Comparison of ENCODE assay signal across 2 fruit fly cellular contexts in the genomic region with DNA sequence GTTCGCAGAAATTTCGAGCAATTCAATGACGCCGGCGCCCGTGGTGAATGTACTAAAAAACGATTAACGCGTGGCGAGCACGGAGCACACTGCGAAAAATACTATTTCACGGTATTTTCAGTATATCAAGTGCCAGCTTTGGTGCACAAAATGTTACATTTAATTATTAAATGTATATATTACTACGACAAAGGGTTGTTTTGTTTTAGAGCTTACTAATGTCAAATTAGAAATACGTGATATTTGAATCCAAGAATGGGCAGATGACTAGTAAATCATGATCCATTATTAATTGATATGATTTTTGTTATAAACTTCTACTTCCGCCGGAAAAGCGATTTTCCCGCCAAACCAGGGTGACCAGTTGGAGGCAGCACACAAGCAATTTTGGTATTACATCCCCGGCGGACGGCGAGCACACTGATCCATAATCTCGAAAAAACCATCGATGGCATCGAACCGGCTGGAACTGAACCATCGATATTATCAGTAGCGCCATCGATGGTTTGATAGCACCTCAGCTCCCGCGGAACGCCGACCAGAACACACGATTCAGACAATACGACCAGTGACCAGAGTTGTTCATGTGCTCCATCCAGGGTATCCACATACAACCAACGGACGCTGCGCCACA.
TF ChIP-seq lines count a peak whose summit lies in the region.

A gene (minus strand): TSS at position 51 of the 634 bp plus-strand sequence.
A gene (plus strand): TSS at position 344 of the 634 bp plus-strand sequence.

TF ChIP-seq in whole organism, embryonic, 481 proteins besides CTCF, POLR2A, EP300 and RAD21 (continued from another document and continues in another):
- TF ChIP-seq CHES-1-like (GFP tag; optimal IDR thresholded peaks at IDR 0.05; lab: Kevin White, UChicago), result peak; percentile 54
- peak; percentile 43 for TF ChIP-seq zf30C (GFP tag; optimal IDR thresholded peaks at IDR 0.05; lab: Kevin White, UChicago)
- peak; percentile 65 for TF ChIP-seq CG17186 (GFP tag; optimal IDR thresholded peaks at IDR 0.05; lab: Kevin White, UChicago)
- TF ChIP-seq nmo (GFP tag; optimal IDR thresholded peaks at IDR 0.05; lab: Kevin White, UChicago), result peak; percentile 72
- peak; percentile 74 for TF ChIP-seq gcm (GFP tag; optimal IDR thresholded peaks at IDR 0.05; lab: Kevin White, UChicago)
- no peak for TF ChIP-seq yki (optimal IDR thresholded peaks at IDR 0.05; lab: Kevin White, UChicago)
- peak; percentile 58; the same call in 1 of the 3 replicates for TF ChIP-seq hb (GFP tag; IDR thresholded peaks at IDR 0.05; lab: Robert Waterston, UW; ENCODE audit: partially characterized antibody)
- TF ChIP-seq br (optimal IDR thresholded peaks at IDR 0.05; lab: Kevin White, UChicago), result no peak
- peak; percentile 28 for TF ChIP-seq Dip3 (GFP tag; optimal IDR thresholded peaks at IDR 0.05; lab: Kevin White, UChicago)
- peak; percentile 43 for TF ChIP-seq Dad (GFP tag; optimal IDR thresholded peaks at IDR 0.05; lab: Kevin White, UChicago)
- peak; percentile 74 for TF ChIP-seq CG17385 (GFP tag; optimal IDR thresholded peaks at IDR 0.05; lab: Kevin White, UChicago)
- TF ChIP-seq CG11695 (GFP tag; IDR thresholded peaks at IDR 0.05; lab: Robert Waterston, UW), result peak; percentile 65; the same call in 2 of the 3 replicates
- peak; percentile 85 for TF ChIP-seq bbx (GFP tag; IDR thresholded peaks at IDR 0.05; lab: Robert Waterston, UW; ENCODE audit: partially characterized antibody)
- peak; percentile 46; the same call in 1 of the 2 replicates for TF ChIP-seq HLH3B (GFP tag; IDR thresholded peaks at IDR 0.05; lab: Robert Waterston, UW)
- peak; percentile 81 for TF ChIP-seq pzg (GFP tag; optimal IDR thresholded peaks at IDR 0.05; lab: Kevin White, UChicago)
- TF ChIP-seq HHEX (GFP tag; optimal IDR thresholded peaks at IDR 0.05; lab: Kevin White, UChicago), result peak; percentile 86
- TF ChIP-seq ems (GFP tag; optimal IDR thresholded peaks at IDR 0.05; lab: Kevin White, UChicago), result peak; percentile 19
- TF ChIP-seq Awh (GFP tag; IDR thresholded peaks at IDR 0.05; lab: Robert Waterston, UW), result no peak
- peak; percentile 35 for TF ChIP-seq bab2 (GFP tag; optimal IDR thresholded peaks at IDR 0.05; lab: Kevin White, UChicago)
- TF ChIP-seq Ets65A (GFP tag; lab: Kevin White, UChicago), result peak; percentile 93
- peak; percentile 15 for TF ChIP-seq CG4820 (GFP tag; optimal IDR thresholded peaks at IDR 0.05; lab: Kevin White, UChicago)
- TF ChIP-seq ATbp (GFP tag; optimal IDR thresholded peaks at IDR 0.05; lab: Kevin White, UChicago), result peak; percentile 69
- no peak for TF ChIP-seq ro (GFP tag; IDR thresholded peaks at IDR 0.05; lab: Robert Waterston, UW)
- peak; percentile 71 for TF ChIP-seq Max (GFP tag; optimal IDR thresholded peaks at IDR 0.05; lab: Kevin White, UChicago)
- TF ChIP-seq dimm (GFP tag; IDR thresholded peaks at IDR 0.05; lab: Robert Waterston, UW), result no peak
- TF ChIP-seq Sox102F (GFP tag; optimal IDR thresholded peaks at IDR 0.05; lab: Kevin White, UChicago), result peak; percentile 27
- peak; percentile 41; the same call in 2 of the 3 replicates for TF ChIP-seq row (GFP tag; IDR thresholded peaks at IDR 0.05; lab: Robert Waterston, UW)
- TF ChIP-seq NC2α (GFP tag; optimal IDR thresholded peaks at IDR 0.05; lab: Kevin White, UChicago), result no peak
- peak; percentile 5 for TF ChIP-seq CG3065 (GFP tag; optimal IDR thresholded peaks at IDR 0.05; lab: Kevin White, UChicago)
- peak; percentile 79 for TF ChIP-seq CG12071 (GFP tag; optimal IDR thresholded peaks at IDR 0.05; lab: Kevin White, UChicago)
- TF ChIP-seq tap (tag; optimal IDR thresholded peaks at IDR 0.05; lab: Kevin White, UChicago), result peak; percentile 47
- peak; percentile 49 for TF ChIP-seq CG9876 (GFP tag; optimal IDR thresholded peaks at IDR 0.05; lab: Kevin White, UChicago)
- no peak for TF ChIP-seq bigmax (GFP tag; optimal IDR thresholded peaks at IDR 0.05; lab: Kevin White, UChicago)
- TF ChIP-seq Fer1 (GFP tag; optimal IDR thresholded peaks at IDR 0.05; lab: Kevin White, UChicago), result peak; percentile 90
- peak; percentile 71 for TF ChIP-seq Scr (GFP tag; IDR thresholded peaks at IDR 0.05; lab: Robert Waterston, UW; ENCODE audit: partially characterized antibody)
- peak; percentile 63 for TF ChIP-seq unpg (GFP tag; optimal IDR thresholded peaks at IDR 0.05; lab: Kevin White, UChicago)
- peak; percentile 19 for TF ChIP-seq Blimp-1 (GFP tag; optimal IDR thresholded peaks at IDR 0.05; lab: Kevin White, UChicago)
- TF ChIP-seq Bdp1 (GFP tag; optimal IDR thresholded peaks at IDR 0.05; lab: Kevin White, UChicago), result peak; percentile 48
- TF ChIP-seq ato (GFP tag; IDR thresholded peaks at IDR 0.05; lab: Robert Waterston, UW; ENCODE audit: partially characterized antibody), result peak; percentile 73
- TF ChIP-seq CG11504 (tag; optimal IDR thresholded peaks at IDR 0.05; lab: Kevin White, UChicago), result peak; percentile 65
- peak in 1 of 2 experiments; percentile 52 for TF ChIP-seq bsh (GFP tag; optimal IDR thresholded peaks at IDR 0.05; lab: Kevin White, UChicago)
- TF ChIP-seq CG11093 (GFP tag; IDR thresholded peaks at IDR 0.05; lab: Robert Waterston, UW), result no peak
- peak; percentile 88 for TF ChIP-seq YL-1 (GFP tag; optimal IDR thresholded peaks at IDR 0.05; lab: Kevin White, UChicago)
- TF ChIP-seq CG16815 (GFP tag; optimal IDR thresholded peaks at IDR 0.05; lab: Kevin White, UChicago), result no peak
- TF ChIP-seq sr (GFP tag; IDR thresholded peaks at IDR 0.05; lab: Robert Waterston, UW), result peak; percentile 19; the same call in 1 of the 3 replicates
- peak; percentile 42 for TF ChIP-seq CG13424 (tag; optimal IDR thresholded peaks at IDR 0.05; lab: Kevin White, UChicago)
- TF ChIP-seq HLH54F (GFP tag; optimal IDR thresholded peaks at IDR 0.05; lab: Kevin White, UChicago), result peak; percentile 28
- TF ChIP-seq CG12219 (GFP tag; optimal IDR thresholded peaks at IDR 0.05; lab: Kevin White, UChicago), result peak; percentile 49
- TF ChIP-seq Lim3 (GFP tag; IDR thresholded peaks at IDR 0.05; lab: Robert Waterston, UW), result no peak
- no peak for TF ChIP-seq Dip2 (GFP tag; IDR thresholded peaks at IDR 0.05; lab: Robert Waterston, UW)
- TF ChIP-seq sisA (GFP tag; IDR thresholded peaks at IDR 0.05; lab: Robert Waterston, UW), result no peak
- TF ChIP-seq E2f1 (GFP tag; IDR thresholded peaks at IDR 0.05; lab: Robert Waterston, UW), result peak; percentile 63; the same call in 1 of the 2 replicates
- no peak for TF ChIP-seq ham (GFP tag; IDR thresholded peaks at IDR 0.05; lab: Robert Waterston, UW)
- peak; percentile 21 for TF ChIP-seq Hr3 (GFP tag; optimal IDR thresholded peaks at IDR 0.05; lab: Kevin White, UChicago)
- peak; percentile 84 for TF ChIP-seq Sox100B (GFP tag; optimal IDR thresholded peaks at IDR 0.05; lab: Kevin White, UChicago)
- peak; percentile 47; the same call in 1 of the 2 replicates for TF ChIP-seq CG17328 (GFP tag; IDR thresholded peaks at IDR 0.05; lab: Robert Waterston, UW)
- no peak for TF ChIP-seq sc (optimal IDR thresholded peaks at IDR 0.05; lab: Kevin White, UChicago)
- peak; percentile 48 for TF ChIP-seq sc (GFP tag; optimal IDR thresholded peaks at IDR 0.05; lab: Kevin White, UChicago)
- peak; percentile 39; the same call in 1 of the 2 replicates for TF ChIP-seq slbo (GFP tag; IDR thresholded peaks at IDR 0.05; lab: Robert Waterston, UW)
- peak; percentile 75 for TF ChIP-seq Fer3 (tag; optimal IDR thresholded peaks at IDR 0.05; lab: Kevin White, UChicago)

TF ChIP-seq in whole organism, prepupa, 60 proteins besides CTCF, POLR2A, EP300 and RAD21 (continued from another document):
- TF ChIP-seq Ets21C (GFP tag; optimal IDR thresholded peaks at IDR 0.05; lab: Kevin White, UChicago), result no peak
- TF ChIP-seq CG11294 (GFP tag; IDR thresholded peaks at IDR 0.05; lab: Robert Waterston, UW), result no peak
- TF ChIP-seq esn (GFP tag; optimal IDR thresholded peaks at IDR 0.05; lab: Kevin White, UChicago), result peak; percentile 76
- TF ChIP-seq Met (GFP tag; optimal IDR thresholded peaks at IDR 0.05; lab: Kevin White, UChicago), result peak; percentile 72
- peak; percentile 53; the same call in 1 of the 3 replicates for TF ChIP-seq eg (GFP tag; IDR thresholded peaks at IDR 0.05; lab: Robert Waterston, UW)
- no peak for TF ChIP-seq CG4318 (GFP tag; optimal IDR thresholded peaks at IDR 0.05; lab: Kevin White, UChicago)
- TF ChIP-seq CG6792 (GFP tag; optimal IDR thresholded peaks at IDR 0.05; lab: Kevin White, UChicago), result peak; percentile 64
- peak; percentile 32 for TF ChIP-seq Ets96B (tag; optimal IDR thresholded peaks at IDR 0.05; lab: Kevin White, UChicago)
- TF ChIP-seq CG10669 (GFP tag; optimal IDR thresholded peaks at IDR 0.05; lab: Kevin White, UChicago), result peak; percentile 57
- peak; percentile 61 for TF ChIP-seq svp (GFP tag; lab: Kevin White, UChicago)
- TF ChIP-seq fd85E (GFP tag; optimal IDR thresholded peaks at IDR 0.05; lab: Kevin White, UChicago), result peak; percentile 46
- TF ChIP-seq Lpt (GFP tag; optimal IDR thresholded peaks at IDR 0.05; lab: Kevin White, UChicago), result peak; percentile 35
